Worm (Caenorhabditis elegans) whole organism, L3 larva: Measurements from ENCODE around the gene sms-3.

ENCODE experiments used
- R02D3.7 ChIP-seq: fragments of 150-350 bp; optimal IDR thresholded peaks from 2 replicates; lab custom pipeline; 2014; ENCODE audit warnings: missing biosample characterization, missing genetic modification characterization
- ZK546.5 ChIP-seq: sonication (generic microtip); optimal IDR thresholded peaks from 2 replicates; lab custom pipeline; 2017; ENCODE audit warnings: missing biosample characterization, missing genetic modification characterization
- aly-2 ChIP-seq: fragments of 150-350 bp; optimal IDR thresholded peaks from 2 replicates; lab custom pipeline; 2014; ENCODE audit warnings: missing biosample characterization, missing genetic modification characterization
- ama-1 ChIP-seq: fragments of 150-350 bp; optimal IDR thresholded peaks from 2 replicates; lab custom pipeline; 2018
- ceh-16 ChIP-seq: sonication (generic microtip); optimal IDR thresholded peaks from 2 replicates; lab custom pipeline; 2017; ENCODE audit warnings: missing biosample characterization, missing genetic modification characterization
- ceh-28 ChIP-seq: fragments of 150-350 bp; optimal IDR thresholded peaks from 2 replicates; lab custom pipeline; 2014; ENCODE audit warnings: missing biosample characterization, missing genetic modification reagents, missing genetic modification characterization
- ceh-9 ChIP-seq: sonication (generic microtip); optimal IDR thresholded peaks from 2 replicates; lab custom pipeline; 2018; ENCODE audit warnings: missing biosample characterization, missing genetic modification characterization
- daf-12 ChIP-seq: fragments of 150-350 bp; optimal IDR thresholded peaks from 2 replicates; lab custom pipeline; 2014; ENCODE audit warnings: missing biosample characterization, missing genetic modification reagents, missing genetic modification characterization
- egl-27 ChIP-seq: sonication (generic microtip); optimal IDR thresholded peaks from 4 replicates; lab custom pipeline; 2017; ENCODE audit warnings: missing biosample characterization, missing genetic modification reagents, missing genetic modification characterization
- elt-2 ChIP-seq: sonication (generic microtip); optimal IDR thresholded peaks from 2 replicates; lab custom pipeline; 2016; ENCODE audit warnings: missing genetic modification reagents, mild to moderate bottlenecking, missing genetic modification characterization, missing compliant biosample characterization
- elt-3 ChIP-seq, 3 experiments: fragments of 150-350 bp in 1 of 3; sonication (generic microtip) in 2 of 3; optimal IDR thresholded peaks; 2 replicates in 2 of 3; 4 replicates in 1 of 3; lab custom pipeline; 2014 to 2017; ENCODE audit warnings: missing biosample characterization in 3 of 3, missing genetic modification characterization in 3 of 3
- eor-1 ChIP-seq, 2 experiments: fragments of 150-350 bp; optimal IDR thresholded peaks; 2 replicates each; lab custom pipeline; 2014 to 2018; ENCODE audit warnings: missing biosample characterization in 2 of 2, missing genetic modification characterization in 2 of 2
- fkh-10 ChIP-seq: sonication (generic microtip); optimal IDR thresholded peaks from 2 replicates; lab custom pipeline; 2017; ENCODE audit warnings: missing biosample characterization, missing genetic modification reagents, missing genetic modification characterization
- fkh-2 ChIP-seq: fragments of 150-350 bp; optimal IDR thresholded peaks from 2 replicates; lab custom pipeline; 2014; ENCODE audit warnings: missing biosample characterization, missing genetic modification reagents, missing genetic modification characterization
- fos-1 ChIP-seq: fragments of 150-350 bp; optimal IDR thresholded peaks from 2 replicates; lab custom pipeline; 2014; ENCODE audit warnings: missing biosample characterization, missing genetic modification characterization
- jun-1 ChIP-seq: fragments of 150-350 bp; optimal IDR thresholded peaks from 2 replicates; lab custom pipeline; 2014; ENCODE audit warnings: missing biosample characterization, missing genetic modification reagents, missing genetic modification characterization
- lsy-12 ChIP-seq: sonication (generic microtip); optimal IDR thresholded peaks from 2 replicates; lab custom pipeline; 2016; ENCODE audit warnings: mild to moderate bottlenecking, missing genetic modification characterization, missing compliant biosample characterization
- mml-1 ChIP-seq: fragments of 150-350 bp; sonication (generic microtip); optimal IDR thresholded peaks from 3 replicates; lab custom pipeline; 2014; ENCODE audit warnings: missing biosample characterization, missing genetic modification characterization
- nfya-1 ChIP-seq: sonication (generic microtip); optimal IDR thresholded peaks from 2 replicates; lab custom pipeline; 2017; ENCODE audit warnings: missing genetic modification characterization, mild to moderate bottlenecking, missing compliant biosample characterization, antibody characterized with exemption, moderate library complexity; ENCODE audit not compliant: insufficient read depth
- nhr-11 ChIP-seq: fragments of 150-350 bp; optimal IDR thresholded peaks from 2 replicates; lab custom pipeline; 2014; ENCODE audit warnings: missing biosample characterization, missing genetic modification characterization
- nhr-12 ChIP-seq: fragments of 150-350 bp; optimal IDR thresholded peaks from 2 replicates; lab custom pipeline; 2014; ENCODE audit warnings: missing biosample characterization, missing genetic modification characterization
- nhr-23 ChIP-seq: fragments of 150-350 bp; optimal IDR thresholded peaks from 2 replicates; lab custom pipeline; 2014; ENCODE audit warnings: missing biosample characterization, missing genetic modification reagents, missing genetic modification characterization
- nhr-237 ChIP-seq: fragments of 150-350 bp; optimal IDR thresholded peaks from 2 replicates; lab custom pipeline; 2014; ENCODE audit warnings: missing biosample characterization, missing genetic modification characterization
- nhr-25 ChIP-seq: sonication (generic microtip); optimal IDR thresholded peaks from 2 replicates; lab custom pipeline; 2017; ENCODE audit warnings: missing biosample characterization, missing genetic modification characterization
- nhr-28 ChIP-seq: fragments of 150-350 bp; optimal IDR thresholded peaks from 2 replicates; lab custom pipeline; 2014; ENCODE audit warnings: missing biosample characterization, missing genetic modification characterization
- nhr-43 ChIP-seq: sonication (generic microtip); optimal IDR thresholded peaks from 2 replicates; lab custom pipeline; 2016; ENCODE audit warnings: mild to moderate bottlenecking, missing genetic modification characterization, missing compliant biosample characterization; ENCODE audit not compliant: poor library complexity, severe bottlenecking
- nhr-67 ChIP-seq: fragments of 150-350 bp; optimal IDR thresholded peaks from 2 replicates; lab custom pipeline; 2014; ENCODE audit warnings: missing biosample characterization, missing genetic modification characterization
- nhr-76 ChIP-seq: fragments of 150-350 bp; sonication (generic microtip); optimal IDR thresholded peaks from 5 replicates; lab custom pipeline; 2014; ENCODE audit warnings: missing biosample characterization, missing genetic modification characterization
- pha-4 ChIP-seq: fragments of 150-350 bp; optimal IDR thresholded peaks from 2 replicates; lab custom pipeline; 2014; ENCODE audit warnings: missing biosample characterization, missing genetic modification reagents, missing genetic modification characterization
- sea-2 ChIP-seq: fragments of 150-350 bp; sonication (generic microtip); optimal IDR thresholded peaks from 4 replicates; lab custom pipeline; 2014; ENCODE audit warnings: missing biosample characterization, missing genetic modification reagents, missing genetic modification characterization
- skn-1 ChIP-seq: fragments of 150-350 bp; optimal IDR thresholded peaks from 2 replicates; lab custom pipeline; 2014; ENCODE audit warnings: missing biosample characterization, missing genetic modification characterization
- snpc-4 ChIP-seq: fragments of 150-350 bp; optimal IDR thresholded peaks from 2 replicates; lab custom pipeline; 2014; ENCODE audit warnings: missing biosample characterization, missing genetic modification characterization
- tbx-2 ChIP-seq: sonication (generic microtip); optimal IDR thresholded peaks from 2 replicates; lab custom pipeline; 2016; ENCODE audit warnings: mild to moderate bottlenecking, missing genetic modification characterization, missing compliant biosample characterization
- unc-39 ChIP-seq: sonication (generic microtip); optimal IDR thresholded peaks from 4 replicates; lab custom pipeline; 2017; ENCODE audit warnings: missing biosample characterization, missing genetic modification characterization
- unc-62 ChIP-seq: fragments of 150-350 bp; sonication (generic microtip); optimal IDR thresholded peaks from 4 replicates; lab custom pipeline; 2014; ENCODE audit warnings: missing biosample characterization, missing genetic modification reagents, missing genetic modification characterization
- ztf-11 ChIP-seq: fragments of 150-350 bp; optimal IDR thresholded peaks from 2 replicates; lab custom pipeline; 2014; ENCODE audit warnings: missing biosample characterization, missing genetic modification characterization
- ztf-4 ChIP-seq: fragments of 150-350 bp; optimal IDR thresholded peaks from 2 replicates; lab custom pipeline; 2014; ENCODE audit warnings: missing biosample characterization, missing genetic modification characterization

The sms-3 gene

DNA sequence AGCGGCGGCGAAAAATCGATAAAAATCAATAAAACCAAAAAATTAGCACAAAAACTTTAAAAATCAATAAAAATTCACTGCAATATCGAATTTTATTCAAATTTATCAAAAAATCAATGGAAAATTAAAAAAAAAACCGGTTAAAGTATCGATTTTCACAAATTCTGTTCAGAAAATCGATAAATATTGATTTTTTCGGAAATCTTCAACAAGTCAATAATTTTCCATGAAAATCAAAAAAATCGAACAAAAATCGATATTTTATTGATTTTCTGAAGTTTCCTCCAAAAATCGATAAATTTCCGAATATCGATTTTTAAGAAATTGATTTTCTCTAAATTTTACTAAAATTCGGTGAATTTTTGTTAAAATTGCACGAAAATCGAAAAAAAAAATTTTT is 22.4 kb downstream of the sms-3 start:
- TF ChIP-seq ama-1 (lab: Kevin White, UChicago) (no peak), ceh-28 (tag; lab: Kevin White, UChicago) (peak; percentile 97), ztf-11 (tag; lab: Kevin White, UChicago) (no peak), unc-39 (tag; lab: Kevin White, UChicago) (no peak), fkh-2 (tag; lab: Kevin White, UChicago) (no peak), nhr-76 (tag; lab: Kevin White, UChicago) (no peak), eor-1 (tag; optimal IDR thresholded peaks at IDR 0.05; lab: Kevin White, UChicago) (no peak)
- TF ChIP-seq, all 47 proteins: peak for 1

DNA sequence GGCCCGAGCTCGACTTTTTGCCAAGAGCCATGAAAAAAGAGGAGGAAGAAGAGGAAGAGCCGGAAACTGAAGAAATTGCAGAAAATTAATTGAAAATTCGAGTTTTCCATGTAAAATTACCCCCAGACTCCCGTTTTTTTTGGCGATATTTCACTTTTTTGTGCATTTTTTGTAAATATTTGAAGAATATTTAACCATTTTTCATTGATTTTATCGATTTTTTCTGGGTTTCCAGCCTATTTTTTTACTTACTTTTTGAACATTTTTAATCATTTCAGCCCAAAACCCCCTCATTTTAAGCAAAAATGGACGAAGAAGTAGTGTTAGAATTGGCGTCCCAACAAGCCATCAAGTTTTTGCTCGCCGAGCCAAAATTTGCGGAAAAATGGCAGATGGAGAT is 24.5 kb downstream of the sms-3 start, which contains the start of gene Y22D7AL.7:
Y22D7AL.7 (plus strand) TSS at position 301 of the 400 bp plus-strand sequence.
- TF ChIP-seq nhr-23 (tag; lab: Kevin White, UChicago) (no peak), daf-12 (tag; lab: Kevin White, UChicago) (no peak), ceh-28 (tag; lab: Kevin White, UChicago) (no peak), skn-1 (tag; lab: Kevin White, UChicago) (no peak), jun-1 (no peak), nhr-28 (tag; lab: Kevin White, UChicago) (no peak), ceh-9 (tag; lab: Kevin White, UChicago) (no peak), lsy-12 (tag; lab: Kevin White, UChicago) (no peak), nhr-43 (tag; lab: Kevin White, UChicago) (no peak), ceh-16 (tag; lab: Kevin White, UChicago) (no peak), ZK546.5 (tag; lab: Kevin White, UChicago) (no peak), nhr-25 (tag; lab: Kevin White, UChicago) (no peak), tbx-2 (tag; lab: Kevin White, UChicago) (no peak), fos-1 (no peak), R02D3.7 (tag; lab: Kevin White, UChicago) (no peak), snpc-4 (tag; lab: Kevin White, UChicago) (no peak), aly-2 (tag; lab: Kevin White, UChicago) (no peak)

DNA sequence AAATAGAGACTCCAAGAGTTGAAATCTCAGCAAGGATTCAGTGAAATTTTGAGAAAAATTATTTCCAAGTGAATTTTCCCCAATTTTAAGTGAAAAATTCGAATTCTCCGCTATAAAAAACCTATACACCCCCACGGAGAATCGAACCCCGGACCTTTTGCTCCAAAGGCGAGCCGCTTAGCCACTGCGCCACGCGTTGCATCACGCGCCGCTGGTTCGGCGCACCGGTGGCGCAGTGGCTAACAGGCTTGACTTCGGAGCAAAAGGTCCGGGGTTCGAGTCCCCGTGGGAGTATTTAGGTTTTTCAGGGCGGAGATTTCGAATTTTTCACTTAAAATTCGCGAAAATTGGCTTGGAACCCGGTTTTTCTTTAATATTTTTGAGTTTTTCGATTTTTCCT is 25.3 kb downstream of the sms-3 start:
- no peak for TF ChIP-seq nhr-67
- no peak for TF ChIP-seq elt-3 (tag; optimal IDR thresholded peaks at IDR 0.05; lab: Kevin White, UChicago)
- TF ChIP-seq unc-62 (GFP tag; lab: Kevin White, UChicago) = no peak
- TF ChIP-seq aly-2 (tag; lab: Kevin White, UChicago) = no peak
- TF ChIP-seq skn-1 (tag; lab: Kevin White, UChicago) = no peak
- TF ChIP-seq fkh-10 (GFP tag; lab: Kevin White, UChicago) = no peak
- no peak for TF ChIP-seq sea-2 (GFP tag; lab: Kevin White, UChicago)
- TF ChIP-seq daf-12 (tag; lab: Kevin White, UChicago) = no peak
- TF ChIP-seq ZK546.5 (tag; lab: Kevin White, UChicago) = no peak
- TF ChIP-seq nhr-12 (tag; lab: Kevin White, UChicago) = no peak
- no peak for TF ChIP-seq tbx-2 (tag; lab: Kevin White, UChicago)
- TF ChIP-seq nhr-237 (tag; lab: Kevin White, UChicago) = no peak
- TF ChIP-seq ztf-11 (tag; lab: Kevin White, UChicago) = no peak
- TF ChIP-seq nhr-11 (tag; lab: Kevin White, UChicago) = no peak
- no peak for TF ChIP-seq unc-39 (tag; lab: Kevin White, UChicago)
- no peak for TF ChIP-seq nhr-25 (tag; lab: Kevin White, UChicago)
- no peak for TF ChIP-seq ztf-4 (tag; lab: Kevin White, UChicago)
- no peak for TF ChIP-seq nhr-76 (tag; lab: Kevin White, UChicago)
- TF ChIP-seq mml-1 = no peak

DNA sequence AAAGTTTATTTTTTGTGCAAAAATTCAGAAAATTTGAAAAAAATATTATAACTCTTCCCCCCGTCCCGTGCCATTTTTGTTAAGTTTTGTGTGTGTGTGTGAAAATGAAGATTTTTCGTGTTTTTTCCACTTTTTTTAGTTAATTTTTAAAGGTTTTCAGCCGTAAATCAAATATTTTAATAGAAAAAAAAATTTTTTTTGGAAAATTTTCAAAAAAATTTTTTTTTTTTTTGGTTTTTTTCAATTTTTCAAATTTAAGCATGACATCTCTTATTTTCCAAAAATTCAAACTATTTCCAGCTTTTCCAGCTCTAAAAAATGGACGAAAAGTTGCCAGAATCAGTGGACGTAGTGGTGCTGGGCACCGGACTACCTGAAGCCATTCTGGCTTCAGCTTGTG is 30.9 kb downstream of the sms-3 start, which contains the start of gene rep-1:
rep-1 (plus strand) TSS at position 301 of the 400 bp plus-strand sequence.
- no peak for TF ChIP-seq fos-1
- TF ChIP-seq nfya-1 = no peak
- no peak for TF ChIP-seq ZK546.5 (tag; lab: Kevin White, UChicago)
- no peak for TF ChIP-seq nhr-237 (tag; lab: Kevin White, UChicago)
- TF ChIP-seq fkh-10 (GFP tag; lab: Kevin White, UChicago) = no peak
- TF ChIP-seq mml-1 = no peak
- TF ChIP-seq tbx-2 (tag; lab: Kevin White, UChicago) = no peak
- TF ChIP-seq elt-2 (tag; lab: Kevin White, UChicago) = no peak
- no peak for TF ChIP-seq aly-2 (tag; lab: Kevin White, UChicago)
- TF ChIP-seq eor-1 (tag; optimal IDR thresholded peaks at IDR 0.05; lab: Kevin White, UChicago) = no peak
- TF ChIP-seq nhr-28 (tag; lab: Kevin White, UChicago) = no peak
- TF ChIP-seq nhr-43 (tag; lab: Kevin White, UChicago) = no peak
- no peak for TF ChIP-seq ztf-4 (tag; lab: Kevin White, UChicago)
- no peak for TF ChIP-seq ceh-28 (tag; lab: Kevin White, UChicago)
- no peak for TF ChIP-seq egl-27 (tag; lab: Kevin White, UChicago)
- no peak for TF ChIP-seq pha-4 (tag; lab: Kevin White, UChicago)
